Worm (Caenorhabditis elegans) whole organism, L1 larva: ENCODE data around the gene cdc-25.2.

ENCODE experiments used
- C34B4.2 ChIP-seq: sonication (generic microtip); optimal IDR thresholded peaks from 2 replicates; lab custom pipeline; 2017; ENCODE audit warnings: mild to moderate bottlenecking, missing genetic modification characterization, missing compliant biosample characterization
- ceh-82 ChIP-seq, 3 experiments: fragments of 150-350 bp in 1 of 3; sonication (generic microtip) in 2 of 3; optimal IDR thresholded peaks; 2 replicates each; lab custom pipeline; 2014 to 2017; ENCODE audit warnings: missing biosample characterization in 3 of 3, missing genetic modification characterization in 3 of 3
- ces-1 ChIP-seq: fragments of 150-350 bp; optimal IDR thresholded peaks from 2 replicates; lab custom pipeline; 2014; ENCODE audit warnings: missing biosample characterization, missing genetic modification reagents, missing genetic modification characterization
- dsc-1 ChIP-seq: sonication (generic microtip); optimal IDR thresholded peaks from 2 replicates; lab custom pipeline; 2016; ENCODE audit warnings: mild to moderate bottlenecking, missing genetic modification characterization, missing compliant biosample characterization
- elt-3 ChIP-seq, 6 experiments: fragments of 150-350 bp in 1 of 6; sonication (generic microtip); optimal IDR thresholded peaks; 2 replicates each; lab custom pipeline; 2017 to 2018; ENCODE audit warnings: missing biosample characterization in 6 of 6, missing genetic modification characterization in 6 of 6, inconsistent platforms in 1 of 6
- hlh-4 ChIP-seq: sonication (generic microtip); optimal IDR thresholded peaks from 2 replicates; lab custom pipeline; 2016; ENCODE audit warnings: mild to moderate bottlenecking, missing genetic modification characterization, missing compliant biosample characterization
- lin-13 ChIP-seq: fragments of 150-350 bp; optimal IDR thresholded peaks from 2 replicates; lab custom pipeline; 2014; ENCODE audit warnings: missing biosample characterization, missing genetic modification reagents, missing genetic modification characterization
- lir-3 ChIP-seq: sonication (generic microtip); optimal IDR thresholded peaks from 2 replicates; lab custom pipeline; 2016; ENCODE audit warnings: mild to moderate bottlenecking, missing genetic modification characterization, moderate library complexity, missing compliant biosample characterization; ENCODE audit not compliant: poor library complexity
- mep-1 ChIP-seq: fragments of 150-350 bp; optimal IDR thresholded peaks from 2 replicates; lab custom pipeline; 2014; ENCODE audit warnings: missing biosample characterization, missing genetic modification characterization
- nhr-77 ChIP-seq: fragments of 150-350 bp; optimal IDR thresholded peaks from 2 replicates; lab custom pipeline; 2014; ENCODE audit warnings: missing biosample characterization, missing genetic modification characterization
- ztf-4 ChIP-seq: fragments of 150-350 bp; optimal IDR thresholded peaks from 2 replicates; lab custom pipeline; 2014; ENCODE audit warnings: missing biosample characterization, missing genetic modification characterization

DNA sequence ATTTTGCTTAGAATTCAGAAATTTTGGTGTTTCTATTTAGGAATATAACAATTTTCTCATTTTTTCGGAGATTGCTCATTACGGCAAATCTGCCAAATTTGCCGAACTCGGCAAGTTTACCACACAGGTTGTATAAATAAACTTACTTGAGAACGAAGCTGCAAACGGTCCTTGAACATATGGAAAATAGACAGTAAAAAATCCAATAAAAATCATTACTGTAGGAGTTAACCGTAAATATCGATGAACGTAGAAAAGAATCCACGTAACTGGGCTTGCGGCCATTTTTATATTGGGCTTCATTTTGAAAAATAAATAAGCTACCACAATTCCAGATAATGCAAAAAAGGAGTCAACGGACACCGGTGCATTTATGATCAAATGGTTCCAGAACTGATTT lies 26.6 kb upstream of the cdc-25.2 start:
- TF ChIP-seq lir-3 (no peak), lin-13 (no peak), hlh-4 (tag; lab: Kevin White, UChicago) (no peak), elt-3 (tag; optimal IDR thresholded peaks at IDR 0.05; lab: Kevin White, UChicago) (no peak), nhr-77 (no peak), mep-1 (tag; lab: Kevin White, UChicago) (no peak), C34B4.2 (no peak), ceh-82 (tag; optimal IDR thresholded peaks at IDR 0.05; lab: Kevin White, UChicago) (no peak), ztf-4 (tag; lab: Kevin White, UChicago) (no peak), dsc-1 (tag; lab: Kevin White, UChicago) (no peak), ces-1 (GFP tag; lab: Kevin White, UChicago) (no peak)
